Worm (Caenorhabditis elegans): ENCODE data around the gene bath-19.

ce11 chrII:2064497-2064896 lies 25.3 kb upstream of the bath-19 start, which contains the start of gene fbxb-6:
- TF ChIP-seq tbx-2 (tag; optimal IDR thresholded peaks at IDR 0.05) (no peak), pha-4 (tag; optimal IDR thresholded peaks at IDR 0.05) (no peak), pqm-1 (tag; optimal IDR thresholded peaks at IDR 0.05) (no peak), ama-1 (optimal IDR thresholded peaks at IDR 0.05) (no peak), ceh-34 (tag; optimal IDR thresholded peaks at IDR 0.05) (no peak), pha-2 (tag; optimal IDR thresholded peaks at IDR 0.05) (no peak), dmd-4 (tag; optimal IDR thresholded peaks at IDR 0.05; ENCODE audit: borderline replicate concordance) (no peak), zip-5 (tag; optimal IDR thresholded peaks at IDR 0.05) (no peak), unc-86 (tag; optimal IDR thresholded peaks at IDR 0.05) (no peak), pax-1 (tag; optimal IDR thresholded peaks at IDR 0.05) (no peak), ceh-14 (tag; optimal IDR thresholded peaks at IDR 0.05) (no peak)
